Worm (Caenorhabditis elegans) whole organism, L4 larva: ENCODE data around the gene T21B10.4.

Experiments used
- F49E8.2 ChIP-seq: sonication (generic microtip); optimal IDR thresholded peaks from 2 replicates; lab custom pipeline; 2016; ENCODE audit warnings: missing compliant biosample characterization, mild to moderate bottlenecking, missing genetic modification characterization, borderline replicate concordance
- T26A8.4 ChIP-seq: fragments of 200-800 bp; sonication (Bioruptor generic); IDR thresholded peaks from 2 replicates; pipeline ENCODE4 v1.3.6; 2022; ENCODE audit warnings: missing genetic modification characterization, missing compliant biosample characterization
- Y105C5A.15 ChIP-seq: fragments of 200-800 bp; sonication (Bioruptor generic); IDR thresholded peaks from 2 replicates; pipeline ENCODE4 v1.3.6; 2022; ENCODE audit warnings: missing genetic modification characterization, missing compliant biosample characterization
- Y48G9A.11 ChIP-seq: fragments of 200-800 bp; sonication (Bioruptor generic); IDR thresholded peaks from 2 replicates; pipeline ENCODE4 v1.3.6; 2022; ENCODE audit warnings: missing genetic modification reagents, missing genetic modification characterization, missing compliant biosample characterization
- Y5F2A.4 ChIP-seq: fragments of 200-800 bp; sonication (Bioruptor generic); optimal IDR thresholded peaks from 2 replicates; lab custom pipeline; 2018; ENCODE audit warnings: mild to moderate bottlenecking, missing genetic modification characterization, missing compliant biosample characterization
- aha-1 ChIP-seq: fragments of 150-350 bp; peaks from one replicate; lab custom pipeline; 2014; ENCODE audit warnings: missing biosample characterization, missing genetic modification characterization
- aly-2 ChIP-seq: sonication (generic microtip); optimal IDR thresholded peaks from 2 replicates; lab custom pipeline; 2018; ENCODE audit warnings: missing biosample characterization, missing genetic modification characterization
- ama-1 ChIP-seq: fragments of 150-350 bp; optimal IDR thresholded peaks from 2 replicates; lab custom pipeline; 2014; ENCODE audit warnings: inconsistent platforms, mixed read lengths
- arid-1 ChIP-seq: fragments of 200-800 bp; sonication (Bioruptor generic); conservative IDR thresholded peaks from 2 replicates; pipeline ENCODE4 v1.3.6; 2022; ENCODE audit warnings: missing genetic modification reagents, missing genetic modification characterization, missing compliant biosample characterization
- ceh-32 ChIP-seq: sonication (generic microtip); optimal IDR thresholded peaks from 2 replicates; lab custom pipeline; 2016; ENCODE audit warnings: mild to moderate bottlenecking, missing genetic modification characterization, missing compliant biosample characterization; ENCODE audit not compliant: poor library complexity
- ceh-44 ChIP-seq: fragments of 200-800 bp; sonication (Bioruptor generic); IDR thresholded peaks from 2 replicates; pipeline ENCODE4 v1.3.6; 2022; ENCODE audit warnings: missing genetic modification reagents, missing genetic modification characterization, missing compliant biosample characterization
- ces-1 ChIP-seq: fragments of 150-350 bp; sonication (generic microtip); optimal IDR thresholded peaks from 4 replicates; lab custom pipeline; 2014; ENCODE audit warnings: missing biosample characterization, missing genetic modification reagents, missing genetic modification characterization
- daf-16 ChIP-seq, 3 experiments: sonication (generic microtip); optimal IDR thresholded peaks; 2 replicates each; lab custom pipeline; 2016 to 2017; ENCODE audit warnings: missing genetic modification characterization in 3 of 3, missing genetic modification reagents in 3 of 3, mild to moderate bottlenecking in 2 of 3, missing compliant biosample characterization in 2 of 3, missing biosample characterization in 1 of 3, moderate library complexity in 1 of 3
- dmd-8 ChIP-seq: fragments of 200-800 bp; sonication (Bioruptor generic); IDR thresholded peaks from 2 replicates; pipeline ENCODE4 v1.3.6; 2022; ENCODE audit warnings: missing genetic modification characterization, missing compliant biosample characterization
- dpl-1 ChIP-seq: fragments of 150-350 bp; optimal IDR thresholded peaks from 2 replicates; lab custom pipeline; 2014; ENCODE audit warnings: missing biosample characterization, missing genetic modification reagents, missing genetic modification characterization
- dve-1 ChIP-seq: sonication (generic microtip); optimal IDR thresholded peaks from 2 replicates; lab custom pipeline; 2017; ENCODE audit warnings: antibody characterized with exemption, mild to moderate bottlenecking, missing genetic modification characterization, missing compliant biosample characterization; ENCODE audit not compliant: insufficient read depth
- egl-27 ChIP-seq: sonication (generic microtip); optimal IDR thresholded peaks from 3 replicates; lab custom pipeline; 2017; ENCODE audit warnings: missing biosample characterization, missing genetic modification reagents, missing genetic modification characterization
- egl-43 ChIP-seq: fragments of 200-800 bp; sonication (Bioruptor generic); IDR thresholded peaks from 2 replicates; pipeline ENCODE4 v1.3.6; 2022; ENCODE audit warnings: missing genetic modification reagents, missing genetic modification characterization, missing compliant biosample characterization
- hif-1 ChIP-seq, 2 experiments: sonication (generic microtip); optimal IDR thresholded peaks; 2 replicates each; lab custom pipeline; 2016 to 2017; ENCODE audit warnings: missing compliant biosample characterization in 2 of 2, missing genetic modification characterization in 2 of 2, missing genetic modification reagents in 2 of 2, missing genotype in 2 of 2, mild to moderate bottlenecking in 1 of 2
- hlh-30 ChIP-seq: sonication (generic microtip); optimal IDR thresholded peaks from 2 replicates; lab custom pipeline; 2017; ENCODE audit warnings: antibody characterized with exemption, mild to moderate bottlenecking, missing genetic modification characterization, missing compliant biosample characterization; ENCODE audit not compliant: insufficient read depth
- hmg-1.1 ChIP-seq: fragments of 200-800 bp; sonication (Bioruptor generic); IDR thresholded peaks from 2 replicates; pipeline ENCODE4 v1.3.6; 2022; ENCODE audit warnings: missing genetic modification reagents, missing genetic modification characterization, missing compliant biosample characterization
- jun-1 ChIP-seq: fragments of 150-350 bp; optimal IDR thresholded peaks from 2 replicates; lab custom pipeline; 2014; ENCODE audit warnings: missing biosample characterization, missing genetic modification reagents, missing genetic modification characterization
- lin-38 ChIP-seq: fragments of 200-800 bp; sonication (Bioruptor generic); IDR thresholded peaks from 2 replicates; pipeline ENCODE4 v1.3.6; 2022; ENCODE audit warnings: missing genetic modification reagents, missing genetic modification characterization, missing compliant biosample characterization
- lsy-2 ChIP-seq, 2 experiments: fragments of 150-350 bp in 1 of 2; sonication (generic microtip) in 1 of 2; optimal IDR thresholded peaks; 2 replicates each; lab custom pipeline; 2014 to 2017; ENCODE audit warnings: missing biosample characterization in 2 of 2, missing genetic modification characterization in 2 of 2
- mdl-1 ChIP-seq, 2 experiments: fragments of 150-350 bp in 1 of 2; sonication (generic microtip) in 1 of 2; optimal IDR thresholded peaks; 2 replicates each; lab custom pipeline; 2014 to 2017; ENCODE audit warnings: missing biosample characterization in 2 of 2, missing genetic modification characterization in 2 of 2
- mep-1 ChIP-seq: fragments of 150-350 bp; sonication (generic microtip); optimal IDR thresholded peaks from 3 replicates; lab custom pipeline; 2014; ENCODE audit warnings: missing biosample characterization, missing genetic modification characterization
- mes-2 ChIP-seq: sonication (generic microtip); optimal IDR thresholded peaks from 2 replicates; lab custom pipeline; 2016; ENCODE audit warnings: missing genotype, mild to moderate bottlenecking, missing genetic modification characterization, missing compliant biosample characterization; ENCODE audit not compliant: poor library complexity, severe bottlenecking
- nhr-10 ChIP-seq: fragments of 150-350 bp; optimal IDR thresholded peaks from 2 replicates; lab custom pipeline; 2014; ENCODE audit warnings: missing biosample characterization, missing genetic modification characterization
- nhr-28 ChIP-seq: fragments of 150-350 bp; optimal IDR thresholded peaks from 2 replicates; lab custom pipeline; 2014; ENCODE audit warnings: missing biosample characterization, missing genetic modification characterization
- pha-4 ChIP-seq, 2 experiments: fragments of 150-350 bp in 1 of 2; fragments of 200-800 bp in 1 of 2; sonication (Bioruptor generic) in 1 of 2; IDR thresholded peaks in 1 of 2; optimal IDR thresholded peaks in 1 of 2; 2 replicates each; pipeline versions ENCODE4 v1.3.6 to Lab custom; 2014 to 2022; ENCODE audit warnings: missing genetic modification characterization in 2 of 2, missing genetic modification reagents in 2 of 2, missing biosample characterization in 1 of 2, missing compliant biosample characterization in 1 of 2
- rbr-2 ChIP-seq: sonication (generic microtip); optimal IDR thresholded peaks from 2 replicates; lab custom pipeline; 2016; ENCODE audit warnings: missing genotype, missing genetic modification characterization, missing compliant biosample characterization
- saeg-2 ChIP-seq: fragments of 200-800 bp; sonication (Bioruptor generic); IDR thresholded peaks from 2 replicates; pipeline ENCODE4 v1.3.6; 2022; ENCODE audit warnings: missing genetic modification reagents, missing genetic modification characterization, missing compliant biosample characterization
- sdz-12 ChIP-seq: fragments of 200-800 bp; sonication (Bioruptor generic); optimal IDR thresholded peaks from 2 replicates; lab custom pipeline; 2018; ENCODE audit warnings: mild to moderate bottlenecking, missing genetic modification characterization, missing compliant biosample characterization
- set-16 ChIP-seq: fragments of 200-800 bp; sonication (Bioruptor generic); IDR thresholded peaks from 2 replicates; pipeline ENCODE4 v1.3.6; 2022; ENCODE audit warnings: missing genetic modification reagents, missing genetic modification characterization, missing compliant biosample characterization
- skn-1 ChIP-seq: fragments of 150-350 bp; optimal IDR thresholded peaks from 2 replicates; lab custom pipeline; 2014; ENCODE audit warnings: missing biosample characterization, missing genetic modification characterization
- snpc-1.2 ChIP-seq: fragments of 200-800 bp; sonication (Bioruptor generic); IDR thresholded peaks from 2 replicates; pipeline ENCODE4 v1.3.6; 2022; ENCODE audit warnings: missing genetic modification reagents, missing genetic modification characterization, missing compliant biosample characterization
- zfp-3 ChIP-seq: fragments of 200-800 bp; sonication (Bioruptor generic); conservative IDR thresholded peaks from 2 replicates; pipeline ENCODE4 v1.3.6; 2022; ENCODE audit warnings: missing genetic modification reagents, missing genetic modification characterization, missing compliant biosample characterization

The T21B10.4 gene

ce11 chrII:8923187-8923586, 17.5 kb upstream of the T21B10.4 start (continued):
- TF ChIP-seq rbr-2 (tag; lab: Kevin White, UChicago) (no peak), zfp-3 (no peak), mdl-1 (tag; optimal IDR thresholded peaks at IDR 0.05; lab: Kevin White, UChicago) (no peak), dmd-8 (GFP tag; lab: Robert Waterston, UW) (no peak), dpl-1 (GFP tag; lab: Kevin White, UChicago) (no peak)
- TF ChIP-seq, all 104 proteins: peak for 5

ce11 chrII:8926451-8926850, 14.2 kb upstream of the T21B10.4 start, which contains the start of gene B0457.2:
TSS of gene B0457.2 (minus strand) at chrII:8926551.
- TF ChIP-seq aha-1 (tag; lab: Kevin White, UChicago) (peak; percentile 19), dve-1 (tag; lab: Kevin White, UChicago) (peak; percentile 37), skn-1 (tag; lab: Kevin White, UChicago) (no peak), ceh-32 (tag; lab: Kevin White, UChicago) (no peak), nhr-28 (peak; percentile 63)

- TF ChIP-seq lin-38 (GFP tag; lab: Robert Waterston, UW) (peak; percentile 89), mep-1 (tag; lab: Kevin White, UChicago) (peak; percentile 54), hlh-30 (peak; percentile 16), lsy-2 (tag; optimal IDR thresholded peaks at IDR 0.05; lab: Kevin White, UChicago) (peak in 1 of 2 experiments; percentile 66), ceh-44 (GFP tag; lab: Robert Waterston, UW) (0 out of 2 replicates have a peak, but pooled peaks have one; percentile 9), zfp-3 (no peak), ama-1 (lab: Kevin White, UChicago) (peak; percentile 10), hmg-1.1 (GFP tag; lab: Robert Waterston, UW) (peak; percentile 51; the same call in 1 of the 2 replicates), nhr-10 (no peak), dve-1 (tag; lab: Kevin White, UChicago) (peak; percentile 9), hif-1 (tag; optimal IDR thresholded peaks at IDR 0.05; lab: Kevin White, UChicago) (peak in 1 of 2 experiments; percentile 54), dpl-1 (GFP tag; lab: Kevin White, UChicago) (peak; percentile 42), ces-1 (no peak), saeg-2 (GFP tag; lab: Robert Waterston, UW) (no peak), egl-27 (tag; lab: Kevin White, UChicago) (no peak), mes-2 (tag; lab: Kevin White, UChicago) (peak; percentile 89), aly-2 (no peak), sdz-12 (GFP tag; lab: Kevin White, UChicago) (no peak)
These were observed 13.4 kb upstream of the T21B10.4 start, which contains the start of gene cct-2 for ce11 chrII:8927253-8927791. TSS of gene cct-2 (plus strand) at chrII:8927741.

ce11 chrII:8929771-8930170, 10.9 kb upstream of the T21B10.4 start, which contains the start of gene mrpl-50:
TSS of gene mrpl-50 (plus strand) at chrII:8929841.
- TF ChIP-seq T26A8.4 (GFP tag; lab: Robert Waterston, UW) (peak; percentile 59; the same call in 1 of the 2 replicates), aha-1 (tag; lab: Kevin White, UChicago) (peak; percentile 82), lsy-2 (tag; optimal IDR thresholded peaks at IDR 0.05; lab: Kevin White, UChicago) (no peak), F49E8.2 (tag; lab: Kevin White, UChicago) (peak; percentile 13), Y48G9A.11 (peak; percentile 26; the same call in 1 of the 2 replicates), daf-16 (GFP tag; optimal IDR thresholded peaks at IDR 0.05; lab: Kevin White, UChicago) (peak in 1 of 2 experiments; percentile 8), daf-16 (tag; optimal IDR thresholded peaks at IDR 0.05; lab: Kevin White, UChicago) (peak; percentile 23), lin-38 (GFP tag; lab: Robert Waterston, UW) (peak; percentile 56), jun-1 (tag; lab: Kevin White, UChicago) (no peak), snpc-1.2 (GFP tag; lab: Robert Waterston, UW) (peak; percentile 31; the same call in 1 of the 2 replicates), Y105C5A.15 (no peak), ama-1 (lab: Kevin White, UChicago) (peak; percentile 75), Y5F2A.4 (GFP tag; lab: Kevin White, UChicago) (peak; percentile 17), egl-43 (GFP tag; lab: Robert Waterston, UW) (0 out of 2 replicates have a peak, but pooled peaks have one; percentile 61), pha-4 (GFP tag; IDR thresholded peaks at IDR 0.05; lab: Robert Waterston, UW) (0 out of 2 replicates have a peak, but pooled peaks have one; percentile 31), pha-4 (tag; optimal IDR thresholded peaks at IDR 0.05; lab: Kevin White, UChicago) (no peak), set-16 (GFP tag; lab: Robert Waterston, UW) (peak; percentile 13; the same call in 1 of the 2 replicates), hmg-1.1 (GFP tag; lab: Robert Waterston, UW) (no peak), arid-1 (GFP tag; lab: Robert Waterston, UW) (peak; percentile 46; the same call in 1 of the 2 replicates)
- TF ChIP-seq, all 104 proteins: peak for 13
